Comparison of ENCODE assay signal across 2 fruit fly cellular contexts in genomic region chr3L:8677774-8678173, dm6.
A peak's percentile ranks its signal among the peaks of the same experiment; 100 is the strongest.
TF ChIP-seq lines count a peak whose summit lies in the region.

No protein-coding gene starts in this region.

- no peak for TF ChIP-seq CTCF in whole organism, embryonic (GFP tag; optimal IDR thresholded peaks at IDR 0.05; lab: Kevin White, UChicago)

TF ChIP-seq in Kc167, 6 proteins besides CTCF, POLR2A, EP300 and RAD21:
- TF ChIP-seq ttk (optimal IDR thresholded peaks at IDR 0.05; lab: Kevin White, UChicago) (peak; percentile 91), Sin3A (optimal IDR thresholded peaks at IDR 0.05; lab: Kevin White, UChicago) (no peak), insv (optimal IDR thresholded peaks at IDR 0.05; lab: Kevin White, UChicago) (no peak), psq (optimal IDR thresholded peaks at IDR 0.05; lab: Kevin White, UChicago) (no peak)
TF ChIP-seq in Kc167: peak in this region for 1.

TF ChIP-seq in whole organism, embryonic, 481 proteins besides CTCF, POLR2A, EP300 and RAD21:
- TF ChIP-seq CG8089 (GFP tag; optimal IDR thresholded peaks at IDR 0.05; lab: Kevin White, UChicago), result no peak
- TF ChIP-seq gem (tag; optimal IDR thresholded peaks at IDR 0.05; lab: Kevin White, UChicago), result no peak
- TF ChIP-seq CG12769 (tag; optimal IDR thresholded peaks at IDR 0.05; lab: Kevin White, UChicago), result no peak
- TF ChIP-seq Ets65A (GFP tag; lab: Kevin White, UChicago), result peak; percentile 77
- TF ChIP-seq NC2β (GFP tag; optimal IDR thresholded peaks at IDR 0.05; lab: Kevin White, UChicago), result no peak
- TF ChIP-seq CG1647 (GFP tag; optimal IDR thresholded peaks at IDR 0.05; lab: Kevin White, UChicago), result no peak
- TF ChIP-seq CG31224 (GFP tag; IDR thresholded peaks at IDR 0.05; lab: Robert Waterston, UW), result no peak
- no peak for TF ChIP-seq Lim3 (GFP tag; IDR thresholded peaks at IDR 0.05; lab: Robert Waterston, UW)
- 0 out of 3 replicates have a peak, but pooled peaks have one; percentile 38 for TF ChIP-seq CG11456 (GFP tag; IDR thresholded peaks at IDR 0.05; lab: Robert Waterston, UW)
- no peak for TF ChIP-seq CG34422 (GFP tag; IDR thresholded peaks at IDR 0.05; lab: Robert Waterston, UW)
- no peak for TF ChIP-seq scrt (GFP tag; optimal IDR thresholded peaks at IDR 0.05; lab: Kevin White, UChicago)
- no peak for TF ChIP-seq CG8290 (GFP tag; optimal IDR thresholded peaks at IDR 0.05; lab: Kevin White, UChicago)
- no peak for TF ChIP-seq CG8290 (tag; optimal IDR thresholded peaks at IDR 0.05; lab: Kevin White, UChicago)
- TF ChIP-seq knrl (GFP tag; IDR thresholded peaks at IDR 0.05; lab: Robert Waterston, UW; ENCODE audit: partially characterized antibody), result no peak
- TF ChIP-seq Dp (GFP tag; optimal IDR thresholded peaks at IDR 0.05; lab: Kevin White, UChicago), result no peak
- TF ChIP-seq CG30431 (GFP tag; optimal IDR thresholded peaks at IDR 0.05; lab: Kevin White, UChicago), result no peak
- TF ChIP-seq dm (GFP tag; optimal IDR thresholded peaks at IDR 0.05; lab: Kevin White, UChicago), result no peak
- TF ChIP-seq lov (optimal IDR thresholded peaks at IDR 0.05; lab: Kevin White, UChicago), result no peak
- 0 out of 3 replicates have a peak, but pooled peaks have one; percentile 10 for TF ChIP-seq lov (GFP tag; IDR thresholded peaks at IDR 0.05; lab: Robert Waterston, UW)
- TF ChIP-seq CkIIα-i1 (GFP tag; IDR thresholded peaks at IDR 0.05; lab: Robert Waterston, UW), result no peak
- no peak for TF ChIP-seq lmd (GFP tag; IDR thresholded peaks at IDR 0.05; lab: Robert Waterston, UW)
- TF ChIP-seq CG15514 (GFP tag; optimal IDR thresholded peaks at IDR 0.05; lab: Kevin White, UChicago), result no peak
- TF ChIP-seq dati (GFP tag; IDR thresholded peaks at IDR 0.05; lab: Robert Waterston, UW), result no peak
- TF ChIP-seq CG17328 (GFP tag; IDR thresholded peaks at IDR 0.05; lab: Robert Waterston, UW), result no peak
- TF ChIP-seq sc (optimal IDR thresholded peaks at IDR 0.05; lab: Kevin White, UChicago), result no peak
- no peak for TF ChIP-seq sc (GFP tag; optimal IDR thresholded peaks at IDR 0.05; lab: Kevin White, UChicago)
- peak; percentile 32 for TF ChIP-seq Med (GFP tag; lab: Kevin White, UChicago)
- TF ChIP-seq ap (GFP tag; IDR thresholded peaks at IDR 0.05; lab: Robert Waterston, UW), result no peak
- no peak for TF ChIP-seq D (optimal IDR thresholded peaks at IDR 0.05; lab: Kevin White, UChicago)
- TF ChIP-seq D (GFP tag; optimal IDR thresholded peaks at IDR 0.05; lab: Kevin White, UChicago), result no peak
- no peak for TF ChIP-seq ERR (GFP tag; optimal IDR thresholded peaks at IDR 0.05; lab: Kevin White, UChicago)
- TF ChIP-seq CG11723 (GFP tag; optimal IDR thresholded peaks at IDR 0.05; lab: Kevin White, UChicago), result no peak
- TF ChIP-seq Deaf1 (tag; optimal IDR thresholded peaks at IDR 0.05; lab: Kevin White, UChicago), result no peak
- no peak for TF ChIP-seq CG2116 (GFP tag; optimal IDR thresholded peaks at IDR 0.05; lab: Kevin White, UChicago)
- TF ChIP-seq slp2 (GFP tag; optimal IDR thresholded peaks at IDR 0.05; lab: Kevin White, UChicago), result no peak
- TF ChIP-seq NFAT (GFP tag; IDR thresholded peaks at IDR 0.05; lab: Robert Waterston, UW), result 0 out of 2 replicates have a peak, but pooled peaks have one; percentile 8
- no peak for TF ChIP-seq repo (GFP tag; optimal IDR thresholded peaks at IDR 0.05; lab: Kevin White, UChicago)
- no peak for TF ChIP-seq Fer2 (tag; optimal IDR thresholded peaks at IDR 0.05; lab: Kevin White, UChicago)
- TF ChIP-seq danr (GFP tag; IDR thresholded peaks at IDR 0.05; lab: Robert Waterston, UW), result no peak
- no peak for TF ChIP-seq CG7556 (GFP tag; optimal IDR thresholded peaks at IDR 0.05; lab: Kevin White, UChicago)
TF ChIP-seq in whole organism, embryonic: peak in this region for 5.
